Worm (Caenorhabditis elegans): ENCODE measurements around the gene M03A1.8.

DNA sequence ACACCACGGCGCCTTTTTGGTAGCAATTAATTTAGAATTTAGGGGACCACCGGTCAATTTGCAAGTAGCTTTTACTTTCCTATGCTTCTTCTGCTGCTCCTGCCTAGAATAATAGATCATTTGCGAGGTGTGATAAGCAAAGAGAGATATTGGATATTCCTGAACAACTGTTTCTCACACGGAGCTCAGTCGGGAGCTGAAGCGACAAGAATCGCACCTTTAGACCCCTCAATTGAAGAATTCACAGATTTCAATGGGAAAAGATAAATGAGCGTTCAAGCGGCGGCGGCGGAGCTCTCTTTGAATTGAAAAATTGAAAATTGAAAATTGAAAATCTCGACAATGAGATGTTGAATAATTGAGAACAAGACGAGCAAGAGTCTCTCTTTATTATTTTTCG lies 12.4 kb downstream of the M03A1.8 start:
- TF ChIP-seq ceh-82 (tag; optimal IDR thresholded peaks at IDR 0.05) = no peak
- TF ChIP-seq snpc-4 (tag; optimal IDR thresholded peaks at IDR 0.05) = no peak

All from whole organism, L2 larva.